Worm (Caenorhabditis elegans) whole organism, young adult: Measurements from ENCODE around the gene algn-11.

Source experiments
- die-1 ChIP-seq: sonication (generic microtip); optimal IDR thresholded peaks from 2 replicates; lab custom pipeline; 2016; ENCODE audit warnings: missing genotype, mild to moderate bottlenecking, missing genetic modification characterization, missing compliant biosample characterization
- pha-4 ChIP-seq: fragments of 150-350 bp; sonication (generic microtip); optimal IDR thresholded peaks from 2 replicates; lab custom pipeline; 2014; ENCODE audit warnings: missing biosample characterization, missing genetic modification reagents, missing genetic modification characterization
- snpc-4 ChIP-seq, 5 experiments: fragments of 150-350 bp in 1 of 5; sonication (generic microtip) in 4 of 5; optimal IDR thresholded peaks; 2 replicates each; lab custom pipeline; 2014 to 2018; ENCODE audit warnings: missing genetic modification characterization in 5 of 5, missing biosample characterization in 3 of 5, antibody characterized with exemption in 2 of 5, mild to moderate bottlenecking in 2 of 5, missing compliant biosample characterization in 2 of 5, missing genotype in 2 of 5, moderate library complexity in 2 of 5, missing genetic modification reagents in 1 of 5

ce11 chrIII:7238727-7239126 is 51.6 kb downstream of the algn-11 start, which contains the start of gene pars-1:
- TF ChIP-seq die-1 (tag; lab: Kevin White, UChicago) (no peak), pha-4 (tag; lab: Kevin White, UChicago) (no peak), snpc-4 (GFP tag; optimal IDR thresholded peaks at IDR 0.05; lab: Kevin White, UChicago) (no peak), snpc-4 (tag; optimal IDR thresholded peaks at IDR 0.05; lab: Kevin White, UChicago) (no peak)
